Worm (Caenorhabditis elegans): ENCODE results near the gene metl-2.

ce11 chrII:14966420-14966819, 3.3 kb upstream of the metl-2 start:
- TF ChIP-seq ham-2 (GFP tag; optimal IDR thresholded peaks at IDR 0.05): no peak
- TF ChIP-seq mep-1 (tag; optimal IDR thresholded peaks at IDR 0.05): no peak
- TF ChIP-seq snpc-4 (tag; optimal IDR thresholded peaks at IDR 0.05): no peak
- no peak for TF ChIP-seq nhr-76 (tag; optimal IDR thresholded peaks at IDR 0.05)
- no peak for TF ChIP-seq unc-62 (GFP tag; optimal IDR thresholded peaks at IDR 0.05)
- TF ChIP-seq blmp-1 (tag; optimal IDR thresholded peaks at IDR 0.05): no peak
- no peak for TF ChIP-seq pha-4 (tag; optimal IDR thresholded peaks at IDR 0.05)
- no peak for TF ChIP-seq elt-1 (tag; optimal IDR thresholded peaks at IDR 0.05; ENCODE audit: borderline replicate concordance, insufficient read depth)
- no peak for TF ChIP-seq ztf-11 (tag; optimal IDR thresholded peaks at IDR 0.05)
- TF ChIP-seq sptf-1 (tag; optimal IDR thresholded peaks at IDR 0.05): no peak
- no peak for TF ChIP-seq nhr-12 (tag; optimal IDR thresholded peaks at IDR 0.05)
- TF ChIP-seq lsy-2 (tag; optimal IDR thresholded peaks at IDR 0.05): no peak
- no peak for TF ChIP-seq elt-3 (tag; optimal IDR thresholded peaks at IDR 0.05)

Measured in whole organism, mixed stage, embryonic.